Worm (Caenorhabditis elegans): ENCODE results near the gene F58D2.5.

The F58D2.5 gene

DNA sequence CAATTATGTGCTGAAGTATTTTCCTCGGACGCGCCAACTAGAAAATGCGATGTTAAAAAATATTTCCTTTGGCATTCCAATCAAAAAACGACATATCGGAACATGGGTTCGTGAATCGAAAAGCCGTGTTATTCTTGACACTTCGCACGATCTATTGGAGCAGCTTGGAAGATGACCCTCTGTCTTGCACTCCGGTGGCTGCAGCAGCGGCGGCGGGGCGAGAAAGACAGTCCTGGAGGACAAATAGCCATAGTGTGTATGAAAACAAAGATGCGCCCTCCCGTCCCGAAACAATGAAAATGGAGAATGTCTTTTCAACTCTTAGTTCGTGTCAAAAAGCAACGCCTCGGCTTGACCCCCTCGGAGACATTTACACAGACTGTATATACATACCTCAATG, 25.6 kb downstream of the F58D2.5 start:
- no peak for TF ChIP-seq nhr-11 (tag; optimal IDR thresholded peaks at IDR 0.05)
- no peak for TF ChIP-seq ceh-82 (tag; optimal IDR thresholded peaks at IDR 0.05)
- TF ChIP-seq snpc-4 (tag; optimal IDR thresholded peaks at IDR 0.05): no peak
- TF ChIP-seq zag-1 (tag; optimal IDR thresholded peaks at IDR 0.05): no peak
- no peak for TF ChIP-seq dmd-4 (tag; optimal IDR thresholded peaks at IDR 0.05)
- TF ChIP-seq sma-3 (GFP tag; optimal IDR thresholded peaks at IDR 0.05): no peak
- no peak for TF ChIP-seq lin-13 (GFP tag; optimal IDR thresholded peaks at IDR 0.05)
- no peak for TF ChIP-seq skn-1 (tag; optimal IDR thresholded peaks at IDR 0.05)
- TF ChIP-seq R02D3.7 (tag; optimal IDR thresholded peaks at IDR 0.05): no peak
- no peak for TF ChIP-seq blmp-1 (tag; optimal IDR thresholded peaks at IDR 0.05; ENCODE audit: insufficient read depth)
- no peak for TF ChIP-seq lin-11 (tag; optimal IDR thresholded peaks at IDR 0.05)
- TF ChIP-seq mab-5 (tag; optimal IDR thresholded peaks at IDR 0.05): no peak

- TF ChIP-seq lsy-2 (tag; optimal IDR thresholded peaks at IDR 0.05): no peak
- TF ChIP-seq dmd-4 (tag; optimal IDR thresholded peaks at IDR 0.05): no peak
- TF ChIP-seq nhr-21 (tag; optimal IDR thresholded peaks at IDR 0.05): no peak
- TF ChIP-seq nhr-23 (tag; optimal IDR thresholded peaks at IDR 0.05): no peak
- no peak for TF ChIP-seq nhr-77 (tag; optimal IDR thresholded peaks at IDR 0.05)
- TF ChIP-seq peb-1 (tag; optimal IDR thresholded peaks at IDR 0.05): no peak
- no peak for TF ChIP-seq C34F6.9 (tag; optimal IDR thresholded peaks at IDR 0.05)
- TF ChIP-seq lin-11 (tag; optimal IDR thresholded peaks at IDR 0.05): no peak
These were observed 28.0 kb downstream of the F58D2.5 start, which contains the start of gene scl-14 for ce11 chrIV:13165181-13165580. TSS of gene scl-14 (plus strand) at chrIV:13165481.

- peak; percentile 44 for TF ChIP-seq nhr-129 (tag; optimal IDR thresholded peaks at IDR 0.05)
- no peak for TF ChIP-seq sem-4 (tag; optimal IDR thresholded peaks at IDR 0.05)
- TF ChIP-seq F13H6.1 (tag; optimal IDR thresholded peaks at IDR 0.05): no peak
- TF ChIP-seq unc-55 (GFP tag; optimal IDR thresholded peaks at IDR 0.05): peak; percentile 2
- TF ChIP-seq mdl-1 (tag; optimal IDR thresholded peaks at IDR 0.05): no peak
These were observed 38.5 kb downstream of the F58D2.5 start, which contains the start of the genes crld-1 and msh-5 for ce11 chrIV:13154391-13155283. TSS of gene crld-1 (minus strand) at chrIV:13154441. TSS of gene msh-5 (plus strand) at chrIV:13155233.

- no peak for TF ChIP-seq Y55F3AM.14 (GFP tag; optimal IDR thresholded peaks at IDR 0.05)
These were observed 43.9 kb downstream of the F58D2.5 start, which contains the start of gene nlp-79 for ce11 chrIV:13149276-13149675. TSS of gene nlp-79 (plus strand) at chrIV:13149576.

DNA sequence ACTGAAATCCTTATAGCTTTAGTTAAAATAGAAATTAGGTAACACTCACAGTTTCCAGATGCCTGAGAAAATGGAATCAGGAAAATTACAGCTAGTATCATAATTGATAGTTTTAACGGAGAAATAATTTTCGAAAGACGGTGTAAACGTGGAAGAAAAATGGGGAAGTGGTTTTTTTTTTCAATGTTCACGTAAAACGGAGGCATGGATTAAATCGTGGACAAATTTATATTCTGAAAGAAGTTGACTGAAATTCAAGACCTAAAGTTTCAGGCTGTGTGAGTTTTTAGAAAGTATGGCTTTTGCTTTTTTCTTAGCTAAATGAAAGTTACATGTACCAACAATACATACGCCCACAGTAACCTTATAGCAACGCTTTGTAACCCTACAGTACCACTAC, 50.9 kb downstream of the F58D2.5 start, which contains the start of gene spe-43:
spe-43 (minus strand) TSS at position 101 of the 400 bp plus-strand sequence.
- TF ChIP-seq ZK546.5 (tag; optimal IDR thresholded peaks at IDR 0.05) (no peak), alr-1 (tag; optimal IDR thresholded peaks at IDR 0.05) (no peak), nhr-21 (tag; optimal IDR thresholded peaks at IDR 0.05) (no peak), mdl-1 (tag; optimal IDR thresholded peaks at IDR 0.05) (no peak), nhr-129 (tag; optimal IDR thresholded peaks at IDR 0.05) (no peak)
